Fruit fly (Drosophila melanogaster): ENCODE measurements around the gene CG11068.

Gene CG11068

dm6 chrX:13988861-13989260 is 33.8 kb downstream of the CG11068 start (continued):
- TF ChIP-seq Sox102F (GFP tag; optimal IDR thresholded peaks at IDR 0.05) (peak; percentile 42), CG3032 (tag; optimal IDR thresholded peaks at IDR 0.05) (peak; percentile 60), salr (GFP tag; optimal IDR thresholded peaks at IDR 0.05) (peak in 1 of 2 experiments; percentile 24), Ets96B (tag; optimal IDR thresholded peaks at IDR 0.05) (peak; percentile 63), Eip93F (GFP tag; optimal IDR thresholded peaks at IDR 0.05) (no peak), CG6276 (GFP tag; optimal IDR thresholded peaks at IDR 0.05) (peak; percentile 77), CG11294 (GFP tag; IDR thresholded peaks at IDR 0.05) (peak; percentile 26; the same call in 1 of the 2 replicates), CG6808 (GFP tag; optimal IDR thresholded peaks at IDR 0.05) (peak; percentile 82), Sox14 (GFP tag; optimal IDR thresholded peaks at IDR 0.05) (peak; percentile 5), CG16779 (tag; optimal IDR thresholded peaks at IDR 0.05) (peak; percentile 77), Hr4 (GFP tag; optimal IDR thresholded peaks at IDR 0.05) (peak; percentile 19), CG8319 (GFP tag; optimal IDR thresholded peaks at IDR 0.05) (no peak), Sox15 (GFP tag; optimal IDR thresholded peaks at IDR 0.05) (no peak), fd59A (GFP tag; optimal IDR thresholded peaks at IDR 0.05) (peak; percentile 38), achi (GFP tag; optimal IDR thresholded peaks at IDR 0.05) (peak; percentile 22), fkh (GFP tag; optimal IDR thresholded peaks at IDR 0.05) (no peak), CG8119 (GFP tag; IDR thresholded peaks at IDR 0.05) (peak; percentile 85), CG8632 (GFP tag; optimal IDR thresholded peaks at IDR 0.05) (peak; percentile 49), CG6163 (GFP tag; IDR thresholded peaks at IDR 0.05) (peak; percentile 96), pdm3 (GFP tag; optimal IDR thresholded peaks at IDR 0.05) (peak; percentile 29), OdsH (GFP tag; optimal IDR thresholded peaks at IDR 0.05) (peak; percentile 35), CG1621 (tag; optimal IDR thresholded peaks at IDR 0.05) (peak; percentile 57), CG6792 (GFP tag; optimal IDR thresholded peaks at IDR 0.05) (peak; percentile 25), Hr39 (GFP tag; optimal IDR thresholded peaks at IDR 0.05) (no peak)

dm6 chrX:13990474-13991221 is 35.6 kb downstream of the CG11068 start, which contains the start of gene mamo:
mamo (minus strand) TSS chrX:13990527.
- TF ChIP-seq dsx (GFP tag; optimal IDR thresholded peaks at IDR 0.05; ENCODE audit: poor library complexity, severe bottlenecking) (peak; percentile 94), Ets21C (GFP tag; optimal IDR thresholded peaks at IDR 0.05) (no peak), CG11294 (GFP tag; IDR thresholded peaks at IDR 0.05) (peak; percentile 57; the same call in 1 of the 2 replicates), CG11762 (GFP tag; optimal IDR thresholded peaks at IDR 0.05; ENCODE audit: insufficient read depth) (peak; percentile 70), fkh (GFP tag; optimal IDR thresholded peaks at IDR 0.05) (no peak), Hr38 (GFP tag; optimal IDR thresholded peaks at IDR 0.05) (no peak), CG6792 (GFP tag; optimal IDR thresholded peaks at IDR 0.05) (peak; percentile 75), CG4318 (GFP tag; optimal IDR thresholded peaks at IDR 0.05) (no peak), fd59A (GFP tag; optimal IDR thresholded peaks at IDR 0.05) (peak; percentile 83), Hr39 (GFP tag; optimal IDR thresholded peaks at IDR 0.05) (peak; percentile 12), svp (GFP tag) (peak; percentile 81), Sox15 (GFP tag; optimal IDR thresholded peaks at IDR 0.05) (no peak), dac (GFP tag; optimal IDR thresholded peaks at IDR 0.05) (peak; percentile 81), CG1621 (tag; optimal IDR thresholded peaks at IDR 0.05) (peak; percentile 93), CG10631 (GFP tag; optimal IDR thresholded peaks at IDR 0.05) (peak; percentile 59), fd85E (GFP tag; optimal IDR thresholded peaks at IDR 0.05) (peak; percentile 54), Lpt (GFP tag; optimal IDR thresholded peaks at IDR 0.05) (peak; percentile 83), Eip75B (GFP tag; optimal IDR thresholded peaks at IDR 0.05) (peak; percentile 62), CG6808 (GFP tag; optimal IDR thresholded peaks at IDR 0.05) (peak; percentile 96), CG32006 (GFP tag; optimal IDR thresholded peaks at IDR 0.05) (peak; percentile 85), CG8119 (GFP tag; IDR thresholded peaks at IDR 0.05) (peak; percentile 97), eg (GFP tag; IDR thresholded peaks at IDR 0.05) (peak; percentile 98), Sox14 (GFP tag; optimal IDR thresholded peaks at IDR 0.05) (peak; percentile 75), Met (GFP tag; optimal IDR thresholded peaks at IDR 0.05) (peak; percentile 58), lz (GFP tag; optimal IDR thresholded peaks at IDR 0.05) (peak; percentile 61), Gug (GFP tag; IDR thresholded peaks at IDR 0.05) (peak; percentile 66), acj6 (GFP tag; optimal IDR thresholded peaks at IDR 0.05) (peak; percentile 65), esn (GFP tag; optimal IDR thresholded peaks at IDR 0.05) (peak; percentile 68), CG16779 (tag; optimal IDR thresholded peaks at IDR 0.05) (peak; percentile 96), Eip93F (GFP tag; optimal IDR thresholded peaks at IDR 0.05) (peak; percentile 34), CG6854 (GFP tag; optimal IDR thresholded peaks at IDR 0.05) (peak; percentile 95), CG10669 (GFP tag; optimal IDR thresholded peaks at IDR 0.05) (peak; percentile 92), CG9139 (GFP tag; optimal IDR thresholded peaks at IDR 0.05) (peak; percentile 97), vri (GFP tag; optimal IDR thresholded peaks at IDR 0.05) (peak; percentile 93), CG6276 (GFP tag; optimal IDR thresholded peaks at IDR 0.05) (peak; percentile 97), ss (GFP tag; optimal IDR thresholded peaks at IDR 0.05) (peak; percentile 98 to 99)
